Fruit fly (Drosophila melanogaster): Measurements from ENCODE around the gene Hsp23.

Gene Hsp23

DNA sequence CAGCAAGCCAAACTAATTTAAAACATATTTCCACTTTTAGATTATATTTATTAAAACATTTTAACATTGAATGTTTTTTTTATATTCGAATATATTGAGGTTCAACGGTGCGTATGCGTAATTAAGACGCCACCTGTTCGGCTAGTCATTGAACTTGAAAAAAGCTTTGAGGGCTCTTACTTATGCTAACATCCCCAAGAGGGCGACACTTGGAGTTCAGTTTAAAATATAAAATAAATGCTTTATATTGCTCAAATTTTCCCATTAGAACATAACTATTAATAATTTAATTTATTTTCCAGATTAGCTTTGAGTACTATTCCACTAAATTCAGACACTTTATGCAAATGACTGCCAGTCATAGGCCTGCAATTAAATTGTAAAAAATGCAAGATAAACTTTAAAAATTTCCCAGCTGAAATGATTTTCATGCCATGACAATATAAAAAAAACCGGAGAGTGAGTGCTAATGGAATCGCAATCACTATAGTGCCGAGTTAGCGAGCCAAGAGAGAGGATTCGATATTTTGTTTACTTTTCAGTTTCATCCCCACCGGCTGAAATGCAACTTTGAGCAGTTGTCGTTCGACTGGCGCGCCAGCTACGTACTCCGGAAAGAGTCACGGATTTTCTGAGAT is 47.8 kb upstream of the Hsp23 start, which contains the start of gene PGRP-LA (continued):
- TF ChIP-seq Awh (GFP tag; IDR thresholded peaks at IDR 0.05) (no peak), CG14441 (GFP tag; IDR thresholded peaks at IDR 0.05) (0 out of 2 replicates have a peak, but pooled peaks have one; percentile 52), sd (tag; optimal IDR thresholded peaks at IDR 0.05) (no peak), crol (GFP tag; IDR thresholded peaks at IDR 0.05) (no peak), chinmo (GFP tag; IDR thresholded peaks at IDR 0.05; ENCODE audit: partially characterized antibody) (no peak), crc (GFP tag; optimal IDR thresholded peaks at IDR 0.05) (no peak), CG34224 (GFP tag; IDR thresholded peaks at IDR 0.05; ENCODE audit: partially characterized antibody) (no peak), CG7745 (tag; optimal IDR thresholded peaks at IDR 0.05) (no peak), lab (GFP tag; optimal IDR thresholded peaks at IDR 0.05) (peak; percentile 46), Oaz (GFP tag; IDR thresholded peaks at IDR 0.05) (no peak), CG8290 (GFP tag; optimal IDR thresholded peaks at IDR 0.05) (no peak), CG8290 (tag; optimal IDR thresholded peaks at IDR 0.05) (peak in 1 of 2 experiments; percentile 40), ara (GFP tag; IDR thresholded peaks at IDR 0.05) (no peak), CG2678 (tag; optimal IDR thresholded peaks at IDR 0.05) (no peak), ems (GFP tag; optimal IDR thresholded peaks at IDR 0.05) (no peak), hth (optimal IDR thresholded peaks at IDR 0.05) (no peak), corto (GFP tag; optimal IDR thresholded peaks at IDR 0.05) (no peak), Gug (GFP tag; IDR thresholded peaks at IDR 0.05) (no peak), fd102C (GFP tag; optimal IDR thresholded peaks at IDR 0.05) (no peak), Fer3 (tag; optimal IDR thresholded peaks at IDR 0.05) (peak; percentile 29), row (GFP tag; IDR thresholded peaks at IDR 0.05) (0 out of 3 replicates have a peak, but pooled peaks have one; percentile 9), inv (GFP tag; IDR thresholded peaks at IDR 0.05; ENCODE audit: partially characterized antibody) (no peak), CG3281 (GFP tag; optimal IDR thresholded peaks at IDR 0.05) (peak; percentile 36), CG17568 (GFP tag; optimal IDR thresholded peaks at IDR 0.05) (no peak), tll (GFP tag; optimal IDR thresholded peaks at IDR 0.05) (no peak), Taf1 (GFP tag; IDR thresholded peaks at IDR 0.05) (no peak), Asciz (GFP tag; optimal IDR thresholded peaks at IDR 0.05) (peak; percentile 29), Atf3 (GFP tag; optimal IDR thresholded peaks at IDR 0.05) (no peak), ftz-f1 (GFP tag; optimal IDR thresholded peaks at IDR 0.05) (no peak), salm (tag; optimal IDR thresholded peaks at IDR 0.05) (no peak), CHES-1-like (GFP tag; optimal IDR thresholded peaks at IDR 0.05) (no peak), CG7372 (GFP tag; IDR thresholded peaks at IDR 0.05) (peak; percentile 98), Mes4 (GFP tag; optimal IDR thresholded peaks at IDR 0.05) (no peak), unpg (GFP tag; optimal IDR thresholded peaks at IDR 0.05) (peak; percentile 46), sens-2 (GFP tag; IDR thresholded peaks at IDR 0.05) (no peak), Dfd (GFP tag; optimal IDR thresholded peaks at IDR 0.05) (no peak), trem (tag; optimal IDR thresholded peaks at IDR 0.05) (no peak), cg (GFP tag; optimal IDR thresholded peaks at IDR 0.05) (no peak), cwo (GFP tag; optimal IDR thresholded peaks at IDR 0.05) (no peak), CG2875 (GFP tag; optimal IDR thresholded peaks at IDR 0.05) (no peak), mirr (GFP tag; optimal IDR thresholded peaks at IDR 0.05) (peak; percentile 11), cato (GFP tag; optimal IDR thresholded peaks at IDR 0.05; ENCODE audit: borderline replicate concordance) (no peak), CG17359 (tag; optimal IDR thresholded peaks at IDR 0.05) (no peak), CG11560 (tag; IDR thresholded peaks at IDR 0.05) (no peak), CG2199 (GFP tag; IDR thresholded peaks at IDR 0.05) (no peak), maf-S (GFP tag; optimal IDR thresholded peaks at IDR 0.05) (no peak), CG1603 (tag; optimal IDR thresholded peaks at IDR 0.05) (no peak), Hmr (GFP tag; optimal IDR thresholded peaks at IDR 0.05) (peak; percentile 27), lov (optimal IDR thresholded peaks at IDR 0.05) (no peak), lov (GFP tag; IDR thresholded peaks at IDR 0.05) (no peak), usp (GFP tag; optimal IDR thresholded peaks at IDR 0.05) (no peak)

Data from whole organism, embryonic.